Worm (Caenorhabditis elegans): Measurements from ENCODE around the gene ZK131.11.

DNA sequence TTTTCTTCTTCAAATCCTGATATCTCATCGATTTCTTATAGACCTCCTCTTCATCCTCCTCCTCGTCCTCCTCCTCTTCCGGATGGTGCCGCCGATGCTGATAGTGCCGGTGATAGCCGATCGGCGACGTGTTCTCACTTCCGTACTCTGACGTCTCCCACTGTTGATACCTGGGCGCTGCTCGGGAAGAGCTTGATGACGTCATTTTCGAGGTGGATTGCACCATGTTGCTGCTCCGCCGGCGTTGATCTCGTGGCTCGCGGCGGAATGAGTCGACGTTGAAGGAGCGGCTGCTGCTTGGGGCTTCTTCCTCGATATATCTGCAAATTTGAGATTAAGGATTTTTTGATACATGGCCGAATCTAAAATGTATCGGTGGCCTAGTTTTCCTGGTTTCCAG, 46.4 kb downstream of the ZK131.11 start:
- TF ChIP-seq pha-4 (tag; optimal IDR thresholded peaks at IDR 0.05) (no peak), ceh-18 (tag; optimal IDR thresholded peaks at IDR 0.05) (no peak), sox-4 (tag; optimal IDR thresholded peaks at IDR 0.05) (no peak), lin-11 (tag; optimal IDR thresholded peaks at IDR 0.05) (no peak), tbx-7 (tag; optimal IDR thresholded peaks at IDR 0.05) (no peak), K09A11.1 (tag; optimal IDR thresholded peaks at IDR 0.05; ENCODE audit: insufficient read depth) (no peak), ztf-16 (tag; optimal IDR thresholded peaks at IDR 0.05) (no peak), ama-1 (optimal IDR thresholded peaks at IDR 0.05) (no peak), nfya-1 (tag; optimal IDR thresholded peaks at IDR 0.05) (no peak), pqm-1 (tag; optimal IDR thresholded peaks at IDR 0.05) (no peak), ceh-24 (tag; optimal IDR thresholded peaks at IDR 0.05) (no peak), unc-55 (GFP tag; optimal IDR thresholded peaks at IDR 0.05) (no peak), unc-3 (GFP tag; conservative IDR thresholded peaks at IDR 0.05) (no peak), unc-3 (tag; optimal IDR thresholded peaks at IDR 0.05) (no peak), sdc-2 (tag; optimal IDR thresholded peaks at IDR 0.05) (no peak)

Data from whole organism, late embryonic.